Worm (Caenorhabditis elegans) whole organism, L1 larva: ENCODE measurements around the gene pph-4.1.
A peak's percentile ranks its signal among the peaks of the same experiment; 100 is the strongest.

ENCODE experiments used
- C16A3.4 ChIP-seq: fragments of 150-350 bp; optimal IDR thresholded peaks from 2 replicates; lab custom pipeline; 2014; ENCODE audit warnings: missing biosample characterization, missing genetic modification characterization
- C34B4.2 ChIP-seq: sonication (generic microtip); optimal IDR thresholded peaks from 2 replicates; lab custom pipeline; 2017; ENCODE audit warnings: mild to moderate bottlenecking, missing genetic modification characterization, missing compliant biosample characterization
- aha-1 ChIP-seq: fragments of 150-350 bp; optimal IDR thresholded peaks from 2 replicates; lab custom pipeline; 2014; ENCODE audit warnings: missing biosample characterization, missing genetic modification characterization
- alr-1 ChIP-seq: fragments of 200-800 bp; sonication (Bioruptor generic); optimal IDR thresholded peaks from 2 replicates; lab custom pipeline; 2018; ENCODE audit warnings: borderline replicate concordance, mild to moderate bottlenecking, missing genetic modification characterization, missing compliant biosample characterization
- aly-2 ChIP-seq: fragments of 150-350 bp; optimal IDR thresholded peaks from 2 replicates; lab custom pipeline; 2014; ENCODE audit warnings: missing biosample characterization, missing genetic modification characterization
- ama-1 ChIP-seq: fragments of 150-350 bp; optimal IDR thresholded peaks from 2 replicates; lab custom pipeline; 2014
- blmp-1 ChIP-seq: fragments of 150-350 bp; optimal IDR thresholded peaks from 2 replicates; lab custom pipeline; 2014; ENCODE audit warnings: missing biosample characterization, missing genetic modification characterization
- ceh-63 ChIP-seq: fragments of 200-800 bp; sonication (Bioruptor generic); optimal IDR thresholded peaks from 2 replicates; lab custom pipeline; 2018; ENCODE audit warnings: mild to moderate bottlenecking, missing genetic modification characterization, missing compliant biosample characterization
- ceh-8 ChIP-seq: fragments of 200-800 bp; sonication (Bioruptor generic); optimal IDR thresholded peaks from 2 replicates; lab custom pipeline; 2018; ENCODE audit warnings: mild to moderate bottlenecking, missing genetic modification characterization, moderate library complexity, missing compliant biosample characterization
- ceh-82 ChIP-seq, 3 experiments: fragments of 150-350 bp in 1 of 3; sonication (generic microtip) in 2 of 3; optimal IDR thresholded peaks; 2 replicates each; lab custom pipeline; 2014 to 2017; ENCODE audit warnings: missing biosample characterization in 3 of 3, missing genetic modification characterization in 3 of 3
- ceh-88 ChIP-seq: fragments of 200-800 bp; sonication (Bioruptor generic); IDR thresholded peaks from 2 replicates; pipeline ENCODE4 v1.3.6; 2022; ENCODE audit warnings: missing genetic modification characterization, missing compliant biosample characterization
- ces-1 ChIP-seq: fragments of 150-350 bp; optimal IDR thresholded peaks from 2 replicates; lab custom pipeline; 2014; ENCODE audit warnings: missing biosample characterization, missing genetic modification reagents, missing genetic modification characterization
- dpl-1 ChIP-seq, 3 experiments: fragments of 150-350 bp in 2 of 3; sonication (generic microtip) in 1 of 3; optimal IDR thresholded peaks; 2 replicates each; lab custom pipeline; 2014 to 2017; ENCODE audit warnings: missing biosample characterization in 3 of 3, missing genetic modification characterization in 3 of 3, missing genetic modification reagents in 3 of 3
- dsc-1 ChIP-seq: sonication (generic microtip); optimal IDR thresholded peaks from 2 replicates; lab custom pipeline; 2016; ENCODE audit warnings: mild to moderate bottlenecking, missing genetic modification characterization, missing compliant biosample characterization
- efl-3 ChIP-seq: fragments of 200-800 bp; sonication (Bioruptor generic); optimal IDR thresholded peaks from 2 replicates; lab custom pipeline; 2018; ENCODE audit warnings: mild to moderate bottlenecking, missing genetic modification characterization, missing compliant biosample characterization
- egl-27 ChIP-seq, 2 experiments: fragments of 150-350 bp in 1 of 2; sonication (generic microtip); optimal IDR thresholded peaks; 3 replicates each; lab custom pipeline; 2017 to 2018; ENCODE audit warnings: missing biosample characterization in 2 of 2, missing genetic modification characterization in 2 of 2, missing genetic modification reagents in 2 of 2
- elt-2 ChIP-seq: sonication (generic microtip); optimal IDR thresholded peaks from 2 replicates; lab custom pipeline; 2016; ENCODE audit warnings: missing genetic modification characterization, mild to moderate bottlenecking, inconsistent platforms, missing compliant biosample characterization, missing genetic modification reagents
- elt-3 ChIP-seq, 6 experiments: fragments of 150-350 bp in 1 of 6; sonication (generic microtip); optimal IDR thresholded peaks; 2 replicates each; lab custom pipeline; 2017 to 2018; ENCODE audit warnings: missing biosample characterization in 6 of 6, missing genetic modification characterization in 6 of 6, inconsistent platforms in 1 of 6
- fkh-8 ChIP-seq: sonication (generic microtip); optimal IDR thresholded peaks from 2 replicates; lab custom pipeline; 2016; ENCODE audit warnings: mild to moderate bottlenecking, missing genetic modification characterization, missing compliant biosample characterization
- grh-1 ChIP-seq: fragments of 200-800 bp; sonication (Bioruptor generic); IDR thresholded peaks from 2 replicates; pipeline ENCODE4 v1.3.6; 2022; ENCODE audit warnings: missing genetic modification reagents, missing genetic modification characterization, missing compliant biosample characterization
- hlh-17 ChIP-seq: fragments of 200-800 bp; sonication (Bioruptor generic); optimal IDR thresholded peaks from 2 replicates; lab custom pipeline; 2018; ENCODE audit warnings: missing genetic modification characterization, mild to moderate bottlenecking, missing compliant biosample characterization, moderate library complexity, borderline replicate concordance
- hlh-4 ChIP-seq: sonication (generic microtip); optimal IDR thresholded peaks from 2 replicates; lab custom pipeline; 2016; ENCODE audit warnings: mild to moderate bottlenecking, missing genetic modification characterization, missing compliant biosample characterization
- hpl-2 ChIP-seq: fragments of 150-350 bp; optimal IDR thresholded peaks from 2 replicates; lab custom pipeline; 2014; ENCODE audit warnings: missing biosample characterization, missing genetic modification reagents, missing genetic modification characterization
- irx-1 ChIP-seq: sonication (generic microtip); optimal IDR thresholded peaks from 2 replicates; lab custom pipeline; 2016; ENCODE audit warnings: missing genetic modification characterization, missing compliant biosample characterization
- jun-1 ChIP-seq: fragments of 150-350 bp; optimal IDR thresholded peaks from 2 replicates; lab custom pipeline; 2014; ENCODE audit warnings: missing biosample characterization, missing genetic modification reagents, missing genetic modification characterization
- lin-14 ChIP-seq: fragments of 200-800 bp; sonication (Bioruptor generic); optimal IDR thresholded peaks from 2 replicates; lab custom pipeline; 2018; ENCODE audit warnings: mild to moderate bottlenecking, missing genetic modification characterization, moderate library complexity, missing compliant biosample characterization
- lin-35 ChIP-seq, 2 experiments: fragments of 150-350 bp; optimal IDR thresholded peaks; 2 replicates each; lab custom pipeline; 2014; ENCODE audit warnings: missing biosample characterization in 2 of 2, missing genetic modification characterization in 2 of 2, missing genetic modification reagents in 2 of 2
- lin-39 ChIP-seq: fragments of 150-350 bp; optimal IDR thresholded peaks from 2 replicates; lab custom pipeline; 2014; ENCODE audit warnings: missing biosample characterization, missing genetic modification reagents, missing genetic modification characterization
- lsy-2 ChIP-seq, 2 experiments: fragments of 150-350 bp; optimal IDR thresholded peaks; 2 replicates each; lab custom pipeline; 2014; ENCODE audit warnings: missing biosample characterization in 2 of 2, missing genetic modification characterization in 2 of 2
- mab-9 ChIP-seq: fragments of 200-800 bp; sonication (Bioruptor generic); IDR thresholded peaks from 2 replicates; pipeline ENCODE4 v1.3.6; 2022; ENCODE audit warnings: missing genetic modification reagents, missing genetic modification characterization, missing compliant biosample characterization
- mdl-1 ChIP-seq, 2 experiments: fragments of 150-350 bp; optimal IDR thresholded peaks; 2 replicates each; lab custom pipeline; 2014 to 2017; ENCODE audit warnings: missing biosample characterization in 2 of 2, missing genetic modification characterization in 2 of 2, inconsistent platforms in 1 of 2
- mef-2 ChIP-seq: fragments of 150-350 bp; optimal IDR thresholded peaks from 2 replicates; lab custom pipeline; 2014; ENCODE audit warnings: missing biosample characterization, missing genetic modification characterization
- mep-1 ChIP-seq: fragments of 150-350 bp; optimal IDR thresholded peaks from 2 replicates; lab custom pipeline; 2014; ENCODE audit warnings: missing biosample characterization, missing genetic modification characterization
- nhr-11 ChIP-seq: fragments of 150-350 bp; optimal IDR thresholded peaks from 2 replicates; lab custom pipeline; 2014; ENCODE audit warnings: missing biosample characterization, missing genetic modification characterization
- nhr-12 ChIP-seq: sonication (generic microtip); optimal IDR thresholded peaks from 2 replicates; lab custom pipeline; 2017; ENCODE audit warnings: missing biosample characterization, missing genetic modification characterization
- nhr-19 ChIP-seq: fragments of 200-800 bp; sonication (Bioruptor generic); conservative IDR thresholded peaks from 2 replicates; pipeline ENCODE4 v1.3.6; 2022; ENCODE audit warnings: missing genetic modification characterization, missing compliant biosample characterization
- nhr-237 ChIP-seq: fragments of 150-350 bp; optimal IDR thresholded peaks from 2 replicates; lab custom pipeline; 2014; ENCODE audit warnings: missing biosample characterization, missing genetic modification characterization
- nhr-28 ChIP-seq: fragments of 150-350 bp; optimal IDR thresholded peaks from 2 replicates; lab custom pipeline; 2014; ENCODE audit warnings: missing biosample characterization, missing genetic modification characterization
- nhr-71 ChIP-seq: sonication (generic microtip); optimal IDR thresholded peaks from 2 replicates; lab custom pipeline; 2016; ENCODE audit warnings: mild to moderate bottlenecking, missing genetic modification characterization, moderate library complexity, missing compliant biosample characterization
- nhr-90 ChIP-seq: sonication (generic microtip); optimal IDR thresholded peaks from 2 replicates; lab custom pipeline; 2016; ENCODE audit warnings: mild to moderate bottlenecking, missing genetic modification characterization, missing compliant biosample characterization; ENCODE audit not compliant: poor library complexity
- pag-3 ChIP-seq: sonication (generic microtip); optimal IDR thresholded peaks from 2 replicates; lab custom pipeline; 2017; ENCODE audit warnings: missing genetic modification characterization, mild to moderate bottlenecking, missing compliant biosample characterization, antibody characterized with exemption, borderline replicate concordance; ENCODE audit not compliant: insufficient read depth
- skn-1 ChIP-seq: fragments of 150-350 bp; optimal IDR thresholded peaks from 2 replicates; lab custom pipeline; 2014; ENCODE audit warnings: missing biosample characterization, missing genetic modification characterization
- snpc-4 ChIP-seq: fragments of 150-350 bp; optimal IDR thresholded peaks from 2 replicates; lab custom pipeline; 2014; ENCODE audit warnings: missing biosample characterization, missing genetic modification characterization
- sptf-1 ChIP-seq: fragments of 150-350 bp; optimal IDR thresholded peaks from 2 replicates; lab custom pipeline; 2014; ENCODE audit warnings: missing biosample characterization, missing genetic modification characterization
- sup-37 ChIP-seq: fragments of 200-800 bp; sonication (Bioruptor generic); optimal IDR thresholded peaks from 2 replicates; lab custom pipeline; 2018; ENCODE audit warnings: mild to moderate bottlenecking, missing genetic modification characterization, missing compliant biosample characterization
- swsn-7 ChIP-seq: sonication (generic microtip); optimal IDR thresholded peaks from 2 replicates; lab custom pipeline; 2016; ENCODE audit warnings: missing genetic modification characterization, missing compliant biosample characterization
- tlp-1 ChIP-seq: fragments of 150-350 bp; optimal IDR thresholded peaks from 2 replicates; lab custom pipeline; 2014; ENCODE audit warnings: missing biosample characterization, missing genetic modification characterization
- unc-130 ChIP-seq: fragments of 150-350 bp; optimal IDR thresholded peaks from 2 replicates; lab custom pipeline; 2017; ENCODE audit warnings: missing biosample characterization, missing genetic modification characterization, inconsistent platforms
- unc-30 ChIP-seq: sonication (generic microtip); optimal IDR thresholded peaks from 2 replicates; lab custom pipeline; 2017; ENCODE audit warnings: missing biosample characterization, missing genetic modification characterization
- unc-62 ChIP-seq: fragments of 150-350 bp; optimal IDR thresholded peaks from 2 replicates; lab custom pipeline; 2014; ENCODE audit warnings: missing biosample characterization, missing genetic modification reagents, missing genetic modification characterization
- unc-86 ChIP-seq: sonication (generic microtip); optimal IDR thresholded peaks from 2 replicates; lab custom pipeline; 2016; ENCODE audit warnings: missing genetic modification characterization, missing compliant biosample characterization
- ztf-11 ChIP-seq, 2 experiments: sonication (generic microtip); optimal IDR thresholded peaks; 2 replicates each; lab custom pipeline; 2016 to 2017; ENCODE audit warnings: missing genetic modification characterization in 2 of 2, missing biosample characterization in 1 of 2, missing compliant biosample characterization in 1 of 2

Gene pph-4.1

DNA sequence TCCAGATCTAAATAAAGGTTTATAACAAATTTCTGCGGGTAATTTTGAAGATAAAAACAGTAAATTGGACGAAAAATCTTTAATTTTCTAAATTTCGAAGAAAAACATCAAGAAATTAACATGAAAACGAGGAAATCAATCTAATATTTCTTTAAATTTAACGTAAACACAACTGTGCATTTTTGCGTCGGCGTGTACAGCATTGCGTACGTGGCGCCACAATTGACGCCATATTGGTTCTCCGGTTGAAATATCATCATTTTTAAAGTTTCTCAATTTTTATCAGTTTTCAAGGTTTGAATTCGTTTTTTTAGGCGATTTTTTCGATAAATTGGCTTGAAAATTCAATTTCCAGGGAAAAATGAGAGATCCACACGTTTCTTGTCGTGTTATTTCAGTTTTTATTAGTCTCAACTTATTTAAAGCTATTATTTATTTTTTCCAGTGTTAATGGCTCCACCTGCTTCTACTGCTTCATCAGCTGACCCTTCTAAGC lies 18.9 kb upstream of the pph-4.1 start, which contains the start of gene rpt-6:
rpt-6 (plus strand) TSS at position 446 of the 496 bp plus-strand sequence.
- TF ChIP-seq nhr-90 (peak; percentile 47), aha-1 (peak; percentile 29), ces-1 (GFP tag; lab: Kevin White, UChicago) (no peak), pag-3 (no peak), unc-62 (GFP tag; lab: Kevin White, UChicago) (no peak), nhr-11 (tag; lab: Kevin White, UChicago) (no peak), dpl-1 (GFP tag; optimal IDR thresholded peaks at IDR 0.05; lab: Kevin White, UChicago) (peak; percentile 55 to 77 (median 72)), lin-14 (GFP tag; lab: Kevin White, UChicago) (no peak), sptf-1 (tag; lab: Kevin White, UChicago) (no peak), jun-1 (tag; lab: Kevin White, UChicago) (peak; percentile 46), efl-3 (GFP tag; lab: Kevin White, UChicago) (no peak), mab-9 (GFP tag; lab: Robert Waterston, UW) (peak; percentile 38; the same call in 1 of the 2 replicates), tlp-1 (tag; lab: Kevin White, UChicago) (no peak), sup-37 (GFP tag; lab: Kevin White, UChicago) (no peak), lin-39 (tag; lab: Kevin White, UChicago) (no peak), nhr-28 (tag; lab: Kevin White, UChicago) (no peak), lin-35 (GFP tag; optimal IDR thresholded peaks at IDR 0.05; lab: Kevin White, UChicago) (peak; percentile 71 to 76), aly-2 (tag; lab: Kevin White, UChicago) (no peak), hlh-17 (GFP tag; lab: Kevin White, UChicago) (no peak), lsy-2 (tag; optimal IDR thresholded peaks at IDR 0.05; lab: Kevin White, UChicago) (peak; percentile 64 to 67), egl-27 (tag; optimal IDR thresholded peaks at IDR 0.05; lab: Kevin White, UChicago) (no peak), ceh-88 (no peak), irx-1 (tag; lab: Kevin White, UChicago) (no peak), skn-1 (tag; lab: Kevin White, UChicago) (peak; percentile 96), dsc-1 (tag; lab: Kevin White, UChicago) (peak; percentile 48), unc-30 (tag; lab: Kevin White, UChicago) (no peak), elt-3 (tag; optimal IDR thresholded peaks at IDR 0.05; lab: Kevin White, UChicago) (peak in 1 of 6 experiments; percentile 41), unc-86 (tag; lab: Kevin White, UChicago) (no peak), nhr-12 (tag; lab: Kevin White, UChicago) (no peak), C34B4.2 (tag; lab: Kevin White, UChicago) (no peak), nhr-71 (tag; lab: Kevin White, UChicago) (peak; percentile 51), ceh-82 (tag; optimal IDR thresholded peaks at IDR 0.05; lab: Kevin White, UChicago) (peak; percentile 47 to 74 (median 67)), ceh-63 (GFP tag; lab: Kevin White, UChicago) (no peak), unc-130 (tag; lab: Kevin White, UChicago) (peak; percentile 89), mdl-1 (tag; optimal IDR thresholded peaks at IDR 0.05; lab: Kevin White, UChicago) (peak in 1 of 2 experiments; percentile 51), ztf-11 (tag; optimal IDR thresholded peaks at IDR 0.05; lab: Kevin White, UChicago) (peak in 1 of 2 experiments; percentile 23), fkh-8 (tag; lab: Kevin White, UChicago) (no peak), ceh-8 (GFP tag; lab: Kevin White, UChicago) (no peak), alr-1 (no peak), nhr-237 (no peak), blmp-1 (no peak), C16A3.4 (peak; percentile 43), elt-2 (tag; lab: Kevin White, UChicago) (no peak), ama-1 (lab: Kevin White, UChicago) (no peak), nhr-19 (GFP tag; lab: Robert Waterston, UW) (peak; percentile 49), hpl-2 (GFP tag; lab: Kevin White, UChicago) (peak; percentile 19), hlh-4 (tag; lab: Kevin White, UChicago) (no peak), mef-2 (tag; lab: Kevin White, UChicago) (no peak), grh-1 (no peak), swsn-7 (peak; percentile 65), snpc-4 (peak; percentile 33), mep-1 (tag; lab: Kevin White, UChicago) (no peak)
